Worm (Caenorhabditis elegans) whole organism, L3 larva: Measurements from ENCODE around the gene cyn-1.

Experiments
- R02D3.7 ChIP-seq: fragments of 150-350 bp; optimal IDR thresholded peaks from 2 replicates; lab custom pipeline; 2014; ENCODE audit warnings: missing biosample characterization, missing genetic modification characterization
- ZK546.5 ChIP-seq: sonication (generic microtip); optimal IDR thresholded peaks from 2 replicates; lab custom pipeline; 2017; ENCODE audit warnings: missing biosample characterization, missing genetic modification characterization
- ceh-28 ChIP-seq: fragments of 150-350 bp; optimal IDR thresholded peaks from 2 replicates; lab custom pipeline; 2014; ENCODE audit warnings: missing biosample characterization, missing genetic modification reagents, missing genetic modification characterization
- ceh-82 ChIP-seq: fragments of 150-350 bp; optimal IDR thresholded peaks from 2 replicates; lab custom pipeline; 2014; ENCODE audit warnings: missing biosample characterization, missing genetic modification characterization
- ceh-9 ChIP-seq: sonication (generic microtip); optimal IDR thresholded peaks from 2 replicates; lab custom pipeline; 2018; ENCODE audit warnings: missing biosample characterization, missing genetic modification characterization
- daf-12 ChIP-seq: fragments of 150-350 bp; optimal IDR thresholded peaks from 2 replicates; lab custom pipeline; 2014; ENCODE audit warnings: missing biosample characterization, missing genetic modification reagents, missing genetic modification characterization
- egl-5 ChIP-seq: fragments of 150-350 bp; optimal IDR thresholded peaks from 2 replicates; lab custom pipeline; 2017; ENCODE audit warnings: missing biosample characterization, missing genetic modification reagents, missing genetic modification characterization, inconsistent platforms
- elt-1 ChIP-seq: fragments of 150-350 bp; optimal IDR thresholded peaks from 2 replicates; lab custom pipeline; 2014; ENCODE audit warnings: missing biosample characterization, missing genetic modification characterization
- elt-2 ChIP-seq: sonication (generic microtip); optimal IDR thresholded peaks from 2 replicates; lab custom pipeline; 2016; ENCODE audit warnings: missing genetic modification reagents, mild to moderate bottlenecking, missing genetic modification characterization, missing compliant biosample characterization
- elt-3 ChIP-seq, 3 experiments: fragments of 150-350 bp in 1 of 3; sonication (generic microtip) in 2 of 3; optimal IDR thresholded peaks; 2 replicates in 2 of 3; 4 replicates in 1 of 3; lab custom pipeline; 2014 to 2017; ENCODE audit warnings: missing biosample characterization in 3 of 3, missing genetic modification characterization in 3 of 3
- fkh-10 ChIP-seq: sonication (generic microtip); optimal IDR thresholded peaks from 2 replicates; lab custom pipeline; 2017; ENCODE audit warnings: missing biosample characterization, missing genetic modification reagents, missing genetic modification characterization
- fkh-2 ChIP-seq: fragments of 150-350 bp; optimal IDR thresholded peaks from 2 replicates; lab custom pipeline; 2014; ENCODE audit warnings: missing biosample characterization, missing genetic modification reagents, missing genetic modification characterization
- fos-1 ChIP-seq: fragments of 150-350 bp; optimal IDR thresholded peaks from 2 replicates; lab custom pipeline; 2014; ENCODE audit warnings: missing biosample characterization, missing genetic modification characterization
- hmg-11 ChIP-seq: sonication (generic microtip); optimal IDR thresholded peaks from 2 replicates; lab custom pipeline; 2016; ENCODE audit warnings: missing genetic modification characterization, missing compliant biosample characterization
- jun-1 ChIP-seq: fragments of 150-350 bp; optimal IDR thresholded peaks from 2 replicates; lab custom pipeline; 2014; ENCODE audit warnings: missing biosample characterization, missing genetic modification reagents, missing genetic modification characterization
- lin-15B ChIP-seq: fragments of 150-350 bp; optimal IDR thresholded peaks from 2 replicates; lab custom pipeline; 2014; ENCODE audit warnings: missing biosample characterization, missing genetic modification characterization
- lin-39 ChIP-seq: fragments of 150-350 bp; optimal IDR thresholded peaks from 2 replicates; lab custom pipeline; 2018; ENCODE audit warnings: missing biosample characterization, missing genetic modification reagents, missing genetic modification characterization
- lsy-12 ChIP-seq: sonication (generic microtip); optimal IDR thresholded peaks from 2 replicates; lab custom pipeline; 2016; ENCODE audit warnings: mild to moderate bottlenecking, missing genetic modification characterization, missing compliant biosample characterization
- mdl-1 ChIP-seq: fragments of 150-350 bp; optimal IDR thresholded peaks from 2 replicates; lab custom pipeline; 2014; ENCODE audit warnings: missing biosample characterization, missing genetic modification characterization
- mml-1 ChIP-seq: fragments of 150-350 bp; sonication (generic microtip); optimal IDR thresholded peaks from 3 replicates; lab custom pipeline; 2014; ENCODE audit warnings: missing biosample characterization, missing genetic modification characterization
- nfya-1 ChIP-seq: sonication (generic microtip); optimal IDR thresholded peaks from 2 replicates; lab custom pipeline; 2017; ENCODE audit warnings: missing genetic modification characterization, mild to moderate bottlenecking, missing compliant biosample characterization, antibody characterized with exemption, moderate library complexity; ENCODE audit not compliant: insufficient read depth
- nhr-11 ChIP-seq: fragments of 150-350 bp; optimal IDR thresholded peaks from 2 replicates; lab custom pipeline; 2014; ENCODE audit warnings: missing biosample characterization, missing genetic modification characterization
- nhr-23 ChIP-seq: fragments of 150-350 bp; optimal IDR thresholded peaks from 2 replicates; lab custom pipeline; 2014; ENCODE audit warnings: missing biosample characterization, missing genetic modification reagents, missing genetic modification characterization
- nhr-237 ChIP-seq: fragments of 150-350 bp; optimal IDR thresholded peaks from 2 replicates; lab custom pipeline; 2014; ENCODE audit warnings: missing biosample characterization, missing genetic modification characterization
- nhr-25 ChIP-seq: sonication (generic microtip); optimal IDR thresholded peaks from 2 replicates; lab custom pipeline; 2017; ENCODE audit warnings: missing biosample characterization, missing genetic modification characterization
- nhr-28 ChIP-seq: fragments of 150-350 bp; optimal IDR thresholded peaks from 2 replicates; lab custom pipeline; 2014; ENCODE audit warnings: missing biosample characterization, missing genetic modification characterization
- nhr-43 ChIP-seq: sonication (generic microtip); optimal IDR thresholded peaks from 2 replicates; lab custom pipeline; 2016; ENCODE audit warnings: mild to moderate bottlenecking, missing genetic modification characterization, missing compliant biosample characterization; ENCODE audit not compliant: poor library complexity, severe bottlenecking
- nhr-67 ChIP-seq: fragments of 150-350 bp; optimal IDR thresholded peaks from 2 replicates; lab custom pipeline; 2014; ENCODE audit warnings: missing biosample characterization, missing genetic modification characterization
- nhr-76 ChIP-seq: fragments of 150-350 bp; sonication (generic microtip); optimal IDR thresholded peaks from 5 replicates; lab custom pipeline; 2014; ENCODE audit warnings: missing biosample characterization, missing genetic modification characterization
- nhr-77 ChIP-seq: fragments of 150-350 bp; optimal IDR thresholded peaks from 2 replicates; lab custom pipeline; 2014; ENCODE audit warnings: missing biosample characterization, missing genetic modification characterization
- pha-4 ChIP-seq: fragments of 150-350 bp; optimal IDR thresholded peaks from 2 replicates; lab custom pipeline; 2014; ENCODE audit warnings: missing biosample characterization, missing genetic modification reagents, missing genetic modification characterization
- pqm-1 ChIP-seq: fragments of 150-350 bp; optimal IDR thresholded peaks from 2 replicates; lab custom pipeline; 2017; ENCODE audit warnings: missing biosample characterization, missing genetic modification characterization, inconsistent platforms
- sea-2 ChIP-seq: fragments of 150-350 bp; sonication (generic microtip); optimal IDR thresholded peaks from 4 replicates; lab custom pipeline; 2014; ENCODE audit warnings: missing biosample characterization, missing genetic modification reagents, missing genetic modification characterization
- skn-1 ChIP-seq: fragments of 150-350 bp; optimal IDR thresholded peaks from 2 replicates; lab custom pipeline; 2014; ENCODE audit warnings: missing biosample characterization, missing genetic modification characterization
- snpc-4 ChIP-seq: fragments of 150-350 bp; optimal IDR thresholded peaks from 2 replicates; lab custom pipeline; 2014; ENCODE audit warnings: missing biosample characterization, missing genetic modification characterization
- tbx-2 ChIP-seq: sonication (generic microtip); optimal IDR thresholded peaks from 2 replicates; lab custom pipeline; 2016; ENCODE audit warnings: mild to moderate bottlenecking, missing genetic modification characterization, missing compliant biosample characterization
- unc-39 ChIP-seq: sonication (generic microtip); optimal IDR thresholded peaks from 4 replicates; lab custom pipeline; 2017; ENCODE audit warnings: missing biosample characterization, missing genetic modification characterization
- unc-62 ChIP-seq: fragments of 150-350 bp; sonication (generic microtip); optimal IDR thresholded peaks from 4 replicates; lab custom pipeline; 2014; ENCODE audit warnings: missing biosample characterization, missing genetic modification reagents, missing genetic modification characterization
- zag-1 ChIP-seq: fragments of 150-350 bp; optimal IDR thresholded peaks from 2 replicates; lab custom pipeline; 2014; ENCODE audit warnings: missing biosample characterization, missing genetic modification characterization
- ztf-11 ChIP-seq: fragments of 150-350 bp; optimal IDR thresholded peaks from 2 replicates; lab custom pipeline; 2014; ENCODE audit warnings: missing biosample characterization, missing genetic modification characterization
- ztf-4 ChIP-seq: fragments of 150-350 bp; optimal IDR thresholded peaks from 2 replicates; lab custom pipeline; 2014; ENCODE audit warnings: missing biosample characterization, missing genetic modification characterization

Gene cyn-1

ce11 chrV:14347234-14347826 is 8.5 kb upstream of the cyn-1 start, which contains the start of gene cept-2:
Gene cept-2 (plus strand): TSS chrV:14347766.
- TF ChIP-seq ztf-11 (tag; lab: Kevin White, UChicago): no peak
- TF ChIP-seq ztf-4 (tag; lab: Kevin White, UChicago): no peak
- TF ChIP-seq egl-5: peak; percentile 93
- TF ChIP-seq skn-1 (tag; lab: Kevin White, UChicago): peak; percentile 56
- TF ChIP-seq nfya-1: peak; percentile 95
- TF ChIP-seq zag-1: no peak
- peak; percentile 83 for TF ChIP-seq nhr-25
- TF ChIP-seq ceh-28 (tag; lab: Kevin White, UChicago): peak; percentile 76
- no peak for TF ChIP-seq elt-2 (tag; lab: Kevin White, UChicago)
- peak; percentile 85 for TF ChIP-seq R02D3.7 (tag; lab: Kevin White, UChicago)
- peak; percentile 34 for TF ChIP-seq mdl-1 (tag; lab: Kevin White, UChicago)
- peak; percentile 20 for TF ChIP-seq pqm-1 (tag; lab: Kevin White, UChicago)
- TF ChIP-seq lsy-12 (tag; lab: Kevin White, UChicago): peak; percentile 82
- TF ChIP-seq pha-4 (tag; lab: Kevin White, UChicago): peak; percentile 95
- TF ChIP-seq jun-1 (tag; lab: Kevin White, UChicago): peak; percentile 78
- peak; percentile 75 for TF ChIP-seq tbx-2 (tag; lab: Kevin White, UChicago)
- TF ChIP-seq lin-15B (tag; lab: Kevin White, UChicago): peak; percentile 66
- no peak for TF ChIP-seq fkh-2 (tag; lab: Kevin White, UChicago)
- no peak for TF ChIP-seq nhr-76 (tag; lab: Kevin White, UChicago)
- no peak for TF ChIP-seq mml-1
- peak; percentile 78 for TF ChIP-seq nhr-77
- peak; percentile 93 for TF ChIP-seq nhr-43
- TF ChIP-seq unc-39: no peak
- TF ChIP-seq snpc-4 (tag; lab: Kevin White, UChicago): peak; percentile 92
- TF ChIP-seq elt-3 (tag; optimal IDR thresholded peaks at IDR 0.05; lab: Kevin White, UChicago): no peak
- no peak for TF ChIP-seq hmg-11 (tag; lab: Kevin White, UChicago)
- TF ChIP-seq nhr-237 (tag; lab: Kevin White, UChicago): no peak
- no peak for TF ChIP-seq ZK546.5 (tag; lab: Kevin White, UChicago)
- peak; percentile 68 for TF ChIP-seq nhr-11 (tag; lab: Kevin White, UChicago)
- TF ChIP-seq nhr-23: peak; percentile 97
- peak; percentile 30 for TF ChIP-seq fos-1 (tag; lab: Kevin White, UChicago)
- TF ChIP-seq nhr-67 (tag; lab: Kevin White, UChicago): no peak
- TF ChIP-seq daf-12: peak; percentile 55
- TF ChIP-seq lin-39 (tag; lab: Kevin White, UChicago): peak; percentile 88
- TF ChIP-seq elt-1 (tag; lab: Kevin White, UChicago): peak; percentile 62
- no peak for TF ChIP-seq nhr-28 (tag; lab: Kevin White, UChicago)
- TF ChIP-seq sea-2 (GFP tag; lab: Kevin White, UChicago): no peak
- TF ChIP-seq ceh-82 (tag; lab: Kevin White, UChicago): peak; percentile 82
- peak; percentile 63 for TF ChIP-seq unc-62
- peak; percentile 76 for TF ChIP-seq fkh-10 (GFP tag; lab: Kevin White, UChicago)

ce11 chrV:14350498-14350897 is 5.4 kb upstream of the cyn-1 start:
- TF ChIP-seq nhr-67 (tag; lab: Kevin White, UChicago) (no peak), ceh-9 (tag; lab: Kevin White, UChicago) (no peak), lin-39 (tag; lab: Kevin White, UChicago) (no peak), nhr-237 (tag; lab: Kevin White, UChicago) (no peak), unc-39 (no peak), pha-4 (tag; lab: Kevin White, UChicago) (no peak), snpc-4 (tag; lab: Kevin White, UChicago) (no peak)
- TF ChIP-seq, all 47 proteins: peak for 0
